Worm (Caenorhabditis elegans): Measurements from ENCODE around the gene saeg-1.

ce11 chrV:10896295-10896694 is 30.8 kb upstream of the saeg-1 start, which contains the start of gene F32D8.13:
- no peak for TF ChIP-seq elt-2 (tag; optimal IDR thresholded peaks at IDR 0.05)
- TF ChIP-seq elt-4 (tag; optimal IDR thresholded peaks at IDR 0.05) = no peak
- TF ChIP-seq unc-86 (tag; optimal IDR thresholded peaks at IDR 0.05) = no peak
- TF ChIP-seq ceh-31 (tag; optimal IDR thresholded peaks at IDR 0.05) = no peak

All from whole organism, late embryonic.